Worm (Caenorhabditis elegans) whole organism, mixed stage, embryonic: ENCODE data around the gene slc-46A.
"Not testable (repeated sequence)": the region's sequence is repeated elsewhere in the genome, so short reads cannot be mapped to it uniquely, and the experiment has no call there.

Experiments
- M03D4.4 ChIP-seq: sonication (generic microtip); optimal IDR thresholded peaks from 2 replicates; lab custom pipeline; 2017; ENCODE audit warnings: mild to moderate bottlenecking, missing genetic modification characterization, missing compliant biosample characterization
- bed-3 ChIP-seq: fragments of 200-800 bp; sonication (Bioruptor generic); optimal IDR thresholded peaks from 3 replicates; lab custom pipeline; 2018; ENCODE audit warnings: mild to moderate bottlenecking, missing genetic modification characterization, moderate library complexity, missing compliant biosample characterization
- blmp-1 ChIP-seq: fragments of 150-350 bp; optimal IDR thresholded peaks from 2 replicates; lab custom pipeline; 2014; ENCODE audit warnings: missing biosample characterization, missing genetic modification characterization
- ceh-43 ChIP-seq: fragments of 200-800 bp; sonication (Bioruptor generic); optimal IDR thresholded peaks from 2 replicates; lab custom pipeline; 2018; ENCODE audit warnings: mild to moderate bottlenecking, missing genetic modification characterization, moderate library complexity, missing compliant biosample characterization
- ceh-83 ChIP-seq: fragments of 200-800 bp; sonication (Bioruptor generic); optimal IDR thresholded peaks from 2 replicates; lab custom pipeline; 2018; ENCODE audit warnings: mild to moderate bottlenecking, missing genetic modification characterization, missing compliant biosample characterization
- ces-1 ChIP-seq: fragments of 150-350 bp; optimal IDR thresholded peaks from 2 replicates; lab custom pipeline; 2014; ENCODE audit warnings: missing biosample characterization, missing genetic modification reagents, missing genetic modification characterization
- cnd-1 ChIP-seq: fragments of 200-800 bp; sonication (Bioruptor generic); optimal IDR thresholded peaks from 2 replicates; lab custom pipeline; 2018; ENCODE audit warnings: mild to moderate bottlenecking, missing genetic modification characterization, missing compliant biosample characterization
- drap-1 ChIP-seq: fragments of 200-800 bp; sonication (Bioruptor generic); optimal IDR thresholded peaks from 3 replicates; lab custom pipeline; 2018; ENCODE audit warnings: mild to moderate bottlenecking, missing genetic modification characterization, missing compliant biosample characterization
- elt-1 ChIP-seq: sonication (generic microtip); optimal IDR thresholded peaks from 2 replicates; lab custom pipeline; 2017; ENCODE audit warnings: missing genetic modification characterization, mild to moderate bottlenecking, missing compliant biosample characterization, antibody characterized with exemption, moderate library complexity, borderline replicate concordance; ENCODE audit not compliant: insufficient read depth
- elt-3 ChIP-seq: fragments of 150-350 bp; optimal IDR thresholded peaks from 2 replicates; lab custom pipeline; 2014; ENCODE audit warnings: missing biosample characterization, missing genetic modification characterization
- flh-1 ChIP-seq: fragments of 200-800 bp; sonication (Bioruptor generic); optimal IDR thresholded peaks from 2 replicates; lab custom pipeline; 2018; ENCODE audit warnings: mild to moderate bottlenecking, missing genetic modification characterization, moderate library complexity, missing compliant biosample characterization
- ham-2 ChIP-seq: fragments of 200-800 bp; sonication (Bioruptor generic); optimal IDR thresholded peaks from 2 replicates; lab custom pipeline; 2018; ENCODE audit warnings: mild to moderate bottlenecking, missing genetic modification characterization, missing compliant biosample characterization
- hlh-1 ChIP-seq: fragments of 150-350 bp; optimal IDR thresholded peaks from 2 replicates; lab custom pipeline; 2014; ENCODE audit warnings: missing biosample characterization, missing genetic modification reagents, missing genetic modification characterization
- lin-32 ChIP-seq: fragments of 200-800 bp; sonication (Bioruptor generic); optimal IDR thresholded peaks from 2 replicates; lab custom pipeline; 2018; ENCODE audit warnings: mild to moderate bottlenecking, missing genetic modification characterization, missing compliant biosample characterization
- lsy-2 ChIP-seq: fragments of 150-350 bp; optimal IDR thresholded peaks from 2 replicates; lab custom pipeline; 2014; ENCODE audit warnings: missing biosample characterization, missing genetic modification characterization
- mep-1 ChIP-seq: fragments of 150-350 bp; optimal IDR thresholded peaks from 2 replicates; lab custom pipeline; 2017; ENCODE audit warnings: missing biosample characterization, missing genetic modification reagents, missing genetic modification characterization, inconsistent platforms
- mls-2 ChIP-seq: sonication (generic microtip); optimal IDR thresholded peaks from 2 replicates; lab custom pipeline; 2016; ENCODE audit warnings: mild to moderate bottlenecking, missing genetic modification characterization, moderate library complexity, missing compliant biosample characterization
- nhr-12 ChIP-seq: fragments of 150-350 bp; optimal IDR thresholded peaks from 2 replicates; lab custom pipeline; 2014; ENCODE audit warnings: missing biosample characterization, missing genetic modification characterization
- nhr-2 ChIP-seq: fragments of 150-350 bp; optimal IDR thresholded peaks from 2 replicates; lab custom pipeline; 2014; ENCODE audit warnings: missing biosample characterization, missing genetic modification characterization
- nhr-28 ChIP-seq: fragments of 150-350 bp; optimal IDR thresholded peaks from 2 replicates; lab custom pipeline; 2014; ENCODE audit warnings: missing biosample characterization, missing genetic modification characterization
- pha-4 ChIP-seq: fragments of 150-350 bp; optimal IDR thresholded peaks from 2 replicates; lab custom pipeline; 2018; ENCODE audit warnings: missing biosample characterization, missing genetic modification reagents, missing genetic modification characterization
- sptf-1 ChIP-seq: sonication (generic microtip); optimal IDR thresholded peaks from 2 replicates; lab custom pipeline; 2017; ENCODE audit warnings: mild to moderate bottlenecking, missing genetic modification characterization, moderate library complexity, missing compliant biosample characterization
- tbx-8 ChIP-seq: fragments of 200-800 bp; sonication (Bioruptor generic); optimal IDR thresholded peaks from 2 replicates; lab custom pipeline; 2018; ENCODE audit warnings: mild to moderate bottlenecking, missing genetic modification characterization, moderate library complexity, missing compliant biosample characterization
- unc-120 ChIP-seq: sonication (generic microtip); optimal IDR thresholded peaks from 2 replicates; lab custom pipeline; 2017; ENCODE audit warnings: missing genetic modification characterization, missing compliant biosample characterization; ENCODE audit not compliant: poor library complexity, severe bottlenecking
- unc-39 ChIP-seq: fragments of 150-350 bp; optimal IDR thresholded peaks from 2 replicates; lab custom pipeline; 2014; ENCODE audit warnings: missing biosample characterization, missing genetic modification characterization
- unc-62 ChIP-seq: fragments of 150-350 bp; optimal IDR thresholded peaks from 2 replicates; lab custom pipeline; 2014; ENCODE audit warnings: missing biosample characterization, missing genetic modification reagents, missing genetic modification characterization
- zip-8 ChIP-seq: fragments of 150-350 bp; optimal IDR thresholded peaks from 2 replicates; lab custom pipeline; 2014; ENCODE audit warnings: missing biosample characterization, missing genetic modification characterization
- ztf-11 ChIP-seq: fragments of 150-350 bp; optimal IDR thresholded peaks from 2 replicates; lab custom pipeline; 2014; ENCODE audit warnings: missing biosample characterization, missing genetic modification characterization

The slc-46A gene

DNA sequence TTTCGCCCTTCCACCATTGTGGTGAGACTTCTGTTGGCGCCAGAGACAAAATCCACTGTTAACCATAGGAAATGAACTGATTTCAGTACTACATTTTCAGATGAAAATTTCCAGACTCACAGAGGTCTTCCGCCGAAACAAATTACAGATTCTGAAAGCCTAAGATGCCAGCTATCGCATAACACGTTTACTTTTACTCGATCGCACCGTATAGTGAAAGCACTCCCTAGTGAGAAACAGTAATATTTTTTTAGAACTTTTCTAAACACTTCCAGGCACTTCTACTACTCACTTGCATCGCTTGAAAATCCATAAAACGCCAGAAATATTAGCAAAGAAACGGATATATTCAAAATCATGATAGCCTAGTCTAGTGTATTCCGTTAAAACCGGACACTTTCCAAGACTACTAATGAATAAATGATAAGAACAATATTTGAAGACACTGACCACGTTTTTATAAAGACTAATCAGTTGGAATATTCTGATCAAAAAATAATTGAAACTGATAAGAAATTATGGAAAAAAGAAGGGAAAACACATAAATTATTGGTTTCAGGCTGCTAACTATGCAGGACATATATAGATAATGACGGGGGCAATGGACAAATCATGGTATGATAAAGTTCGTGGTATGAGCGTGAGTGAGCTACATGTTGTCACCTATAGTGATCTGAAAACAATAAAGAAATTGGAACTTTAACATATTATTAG, 31.6 kb downstream of the slc-46A start, which contains the start of gene gba-4:
TSS of gene gba-4 (minus strand) at position 418 of the 714 bp plus-strand sequence.
- TF ChIP-seq lin-32; ces-1 (GFP tag; lab: Kevin White, UChicago); bed-3 (GFP tag; lab: Kevin White, UChicago): not testable (repeated sequence)

DNA sequence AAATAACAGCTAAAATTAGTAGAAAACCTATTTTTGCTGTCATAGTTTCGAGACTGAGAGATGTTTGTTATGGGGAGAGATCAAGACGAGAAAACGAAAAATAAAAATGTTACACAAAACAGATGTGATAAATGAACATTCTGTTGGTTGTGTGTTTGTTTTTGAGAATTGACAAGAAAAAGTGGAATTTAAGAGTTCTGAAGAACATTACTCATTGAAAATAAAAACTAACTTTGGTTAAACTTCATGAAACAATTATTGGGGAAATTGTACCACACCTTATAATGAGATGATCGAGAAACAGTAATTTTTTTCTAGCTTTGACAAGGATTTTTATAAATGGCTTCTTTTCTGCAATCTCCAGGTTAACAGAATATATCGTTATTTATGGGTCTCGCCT, 34.3 kb downstream of the slc-46A start, which contains the start of gene Y4C6B.7:
TSS of gene Y4C6B.7 (minus strand) at position 101 of the 400 bp plus-strand sequence.
- TF ChIP-seq nhr-2 (tag; lab: Kevin White, UChicago) (no peak), ztf-11 (tag; lab: Kevin White, UChicago) (no peak), elt-3 (no peak), unc-62 (GFP tag; lab: Kevin White, UChicago) (no peak), unc-120 (tag; lab: Kevin White, UChicago) (no peak), lsy-2 (tag; lab: Kevin White, UChicago) (no peak), nhr-12 (no peak), ceh-43 (no peak), unc-39 (no peak), flh-1 (no peak), zip-8 (tag; lab: Kevin White, UChicago) (no peak), tbx-8 (GFP tag; lab: Kevin White, UChicago) (no peak), cnd-1 (no peak), ceh-83 (no peak), bed-3 (GFP tag; lab: Kevin White, UChicago) (no peak), hlh-1 (tag; lab: Kevin White, UChicago) (no peak), drap-1 (GFP tag; lab: Kevin White, UChicago) (no peak), elt-1 (no peak), blmp-1 (tag; lab: Kevin White, UChicago) (no peak), sptf-1 (tag; lab: Kevin White, UChicago) (no peak)
- TF ChIP-seq, all 35 proteins: peak for 0

DNA sequence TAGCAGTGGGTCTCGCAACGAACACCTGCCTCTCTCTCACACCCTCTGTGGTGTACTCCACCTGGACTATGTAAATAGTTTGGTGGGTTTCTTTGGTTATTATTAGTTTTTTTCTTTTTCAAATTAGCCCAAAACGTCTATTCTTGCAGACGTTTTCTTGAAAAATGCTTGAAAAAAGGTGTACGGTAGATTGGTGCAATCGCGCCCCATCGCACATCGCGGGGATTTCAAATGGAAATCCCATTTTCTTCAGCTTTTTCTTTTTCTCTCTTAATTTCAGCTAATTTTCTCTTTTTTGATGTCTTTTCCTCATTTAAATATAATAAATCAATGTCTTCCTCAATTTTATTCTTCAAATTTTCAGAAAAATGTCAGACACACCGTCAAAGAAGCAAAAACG, 35.1 kb downstream of the slc-46A start, which contains the start of gene Y4C6B.1:
TSS of gene Y4C6B.1 (plus strand) at position 365 of the 400 bp plus-strand sequence.
- TF ChIP-seq mep-1 (tag; lab: Kevin White, UChicago), result peak; percentile 18
- peak; percentile 88 for TF ChIP-seq lsy-2 (tag; lab: Kevin White, UChicago)
- no peak for TF ChIP-seq nhr-12
- TF ChIP-seq, all 35 proteins: peak for 2

ce11 chrIV:5354564-5354963, 35.5 kb downstream of the slc-46A start:
- TF ChIP-seq zip-8 (tag; lab: Kevin White, UChicago), result no peak
- TF ChIP-seq lin-32, result no peak
- TF ChIP-seq ceh-43, result no peak
- TF ChIP-seq sptf-1 (tag; lab: Kevin White, UChicago), result no peak
- TF ChIP-seq nhr-28 (tag; lab: Kevin White, UChicago), result no peak
- no peak for TF ChIP-seq mls-2 (tag; lab: Kevin White, UChicago)
- no peak for TF ChIP-seq M03D4.4 (tag; lab: Kevin White, UChicago)
- TF ChIP-seq unc-39, result no peak

ce11 chrIV:5360533-5360932, 41.5 kb downstream of the slc-46A start, which contains the start of gene F41H10.5:
TSS of gene F41H10.5 (plus strand) at chrIV:5360907.
- TF ChIP-seq mls-2 (tag; lab: Kevin White, UChicago) (no peak), zip-8 (tag; lab: Kevin White, UChicago) (no peak), ham-2 (GFP tag; lab: Kevin White, UChicago) (no peak), lin-32 (no peak), ztf-11 (tag; lab: Kevin White, UChicago) (no peak), ceh-83 (no peak), ces-1 (GFP tag; lab: Kevin White, UChicago) (no peak), elt-1 (no peak), unc-120 (tag; lab: Kevin White, UChicago) (no peak), pha-4 (tag; lab: Kevin White, UChicago) (no peak), unc-39 (no peak)
